Worm (Caenorhabditis elegans): ENCODE results near the gene mpst-7.
A peak's percentile ranks its signal among the peaks of the same experiment; 100 is the strongest.

DNA sequence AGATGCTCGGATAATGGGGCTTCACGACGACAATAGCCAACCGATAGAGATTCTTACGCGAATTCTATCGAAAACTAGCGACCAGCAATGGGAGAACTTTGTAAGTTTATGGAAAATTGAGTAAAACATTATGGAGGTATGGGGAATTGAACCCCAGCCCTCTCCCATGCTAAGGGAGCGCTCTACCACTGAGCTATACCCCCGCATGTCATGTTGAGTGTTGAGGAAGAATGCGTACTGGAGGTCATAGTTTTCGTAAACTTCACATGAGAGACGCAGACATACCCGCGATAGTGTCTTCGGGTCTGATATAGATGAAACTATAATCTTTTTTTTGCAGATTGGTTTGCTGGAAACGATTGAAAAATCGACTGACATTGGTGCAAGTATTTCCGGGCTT, 42.4 kb upstream of the mpst-7 start:
- TF ChIP-seq nhr-237 (tag; optimal IDR thresholded peaks at IDR 0.05) (peak; percentile 10), blmp-1 (tag; optimal IDR thresholded peaks at IDR 0.05) (no peak)
